Fruit fly (Drosophila melanogaster): ENCODE results near the gene CG6833.
A peak's percentile ranks its signal among the peaks of the same experiment; 100 is the strongest.

DNA sequence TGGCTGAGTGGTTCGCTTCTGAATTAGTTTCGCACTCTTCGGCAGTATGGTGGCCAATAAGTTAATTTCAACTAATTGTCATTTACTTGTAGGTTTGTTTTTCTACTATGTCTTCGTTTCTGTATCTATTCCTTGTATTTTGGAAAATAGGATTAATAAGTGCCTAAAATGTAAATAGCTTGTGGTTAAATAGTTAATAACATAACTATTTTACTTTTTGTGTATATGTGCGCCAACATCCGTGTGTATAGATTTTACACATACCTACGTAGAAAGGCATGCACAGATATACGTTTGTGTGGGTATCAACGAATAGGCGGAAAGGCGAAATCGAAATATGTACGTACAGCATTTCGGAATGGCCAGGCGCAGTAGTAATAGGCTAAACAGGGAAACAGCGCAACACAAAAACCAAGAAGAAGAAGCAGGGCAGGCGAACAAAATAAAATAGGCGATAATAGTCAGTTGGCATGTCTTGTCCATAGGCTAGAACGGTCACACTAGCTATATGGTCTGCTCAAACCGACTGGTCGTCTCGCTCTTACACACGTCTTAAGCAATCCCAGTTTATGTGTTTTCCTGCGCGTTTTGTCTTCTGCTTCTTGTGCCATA is 48.4 kb upstream of the CG6833 start:
- TF ChIP-seq CG8478 (optimal IDR thresholded peaks at IDR 0.05) (no peak), CTCF (optimal IDR thresholded peaks at IDR 0.05) (peak in 1 of 2 experiments; percentile 4)
